Worm (Caenorhabditis elegans): ENCODE results near the gene ZK662.6.

DNA sequence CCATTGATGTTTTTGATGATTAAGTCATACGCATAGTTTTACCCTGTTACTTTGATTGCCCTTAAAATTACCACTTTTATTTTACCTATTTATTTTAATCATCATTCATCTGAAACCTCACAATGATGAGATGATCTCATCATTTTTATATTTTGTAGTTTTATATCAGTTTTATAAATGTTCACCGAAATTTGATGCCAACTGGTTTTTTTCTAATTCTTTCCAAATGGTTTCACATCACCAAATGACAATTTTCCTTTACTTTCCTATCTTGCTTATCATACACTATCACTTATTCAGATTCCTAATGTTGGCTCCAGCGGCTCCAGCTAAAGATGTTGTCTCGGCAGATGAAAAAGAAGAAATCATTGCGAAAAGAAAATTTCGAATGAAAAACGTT, 13.2 kb downstream of the ZK662.6 start, which contains the start of gene lin-15A:
- TF ChIP-seq pha-4 (tag; optimal IDR thresholded peaks at IDR 0.05): no peak
- TF ChIP-seq nhr-237 (tag; optimal IDR thresholded peaks at IDR 0.05): no peak
- no peak for TF ChIP-seq snpc-4 (tag; optimal IDR thresholded peaks at IDR 0.05)
- no peak for TF ChIP-seq mab-5 (tag; optimal IDR thresholded peaks at IDR 0.05)
- no peak for TF ChIP-seq lin-32 (GFP tag; optimal IDR thresholded peaks at IDR 0.05)
- no peak for TF ChIP-seq elt-3 (tag; optimal IDR thresholded peaks at IDR 0.05)
- TF ChIP-seq ceh-83 (GFP tag; optimal IDR thresholded peaks at IDR 0.05): no peak
- no peak for TF ChIP-seq sptf-1 (tag; optimal IDR thresholded peaks at IDR 0.05)
- no peak for TF ChIP-seq ztf-11 (tag; optimal IDR thresholded peaks at IDR 0.05)

All from whole organism, mixed stage, embryonic.